Worm (Caenorhabditis elegans): ENCODE data around the gene cutl-28.

- TF ChIP-seq B0310.2 (tag; optimal IDR thresholded peaks at IDR 0.05) (no peak), ama-1 (optimal IDR thresholded peaks at IDR 0.05) (no peak), pes-1 (GFP tag; IDR thresholded peaks at IDR 0.05) (no peak), tbx-11 (GFP tag; IDR thresholded peaks at IDR 0.05) (no peak), F13C5.2 (tag; optimal IDR thresholded peaks at IDR 0.05) (no peak), hnd-1 (tag; optimal IDR thresholded peaks at IDR 0.05) (no peak), tra-4 (tag; optimal IDR thresholded peaks at IDR 0.05) (no peak), ets-7 (tag; optimal IDR thresholded peaks at IDR 0.05) (no peak), aly-1 (tag; optimal IDR thresholded peaks at IDR 0.05) (no peak), hmg-4 (GFP tag; optimal IDR thresholded peaks at IDR 0.05) (no peak)
These were observed 31.0 kb upstream of the cutl-28 start, which contains the start of gene K11H12.1 for ce11 chrIV:653138-653848.

Data from whole organism, early embryonic.